Worm (Caenorhabditis elegans): ENCODE data around the gene hal-2.

ce11 chrIII:10132495-10133450, 44.0 kb upstream of the hal-2 start:
- no peak for TF ChIP-seq ztf-29 (GFP tag; IDR thresholded peaks at IDR 0.05)
- no peak for TF ChIP-seq klf-2 (GFP tag; conservative IDR thresholded peaks at IDR 0.05)
- TF ChIP-seq cog-1 (tag; optimal IDR thresholded peaks at IDR 0.05) = no peak
- TF ChIP-seq ref-1 (GFP tag; conservative IDR thresholded peaks at IDR 0.05) = no peak
- no peak for TF ChIP-seq flt-1 (GFP tag; IDR thresholded peaks at IDR 0.05)
- no peak for TF ChIP-seq tab-1 (GFP tag; IDR thresholded peaks at IDR 0.05)

Data from whole organism, midembryonic.